Fruit fly (Drosophila melanogaster) whole organism, embryonic: ENCODE results near the gene CG33939.
A peak's percentile ranks its signal among the peaks of the same experiment; 100 is the strongest.

Source experiments
- Abd-B ChIP-seq: fragments of 200-800 bp; sonication (Bioruptor generic); optimal IDR thresholded peaks from 2 replicates; lab custom pipeline; 2018; ENCODE audit warnings: missing biosample characterization, mild to moderate bottlenecking, missing genetic modification characterization, moderate library complexity
- Bdp1 ChIP-seq: fragments of 200-800 bp; sonication (Bioruptor generic); optimal IDR thresholded peaks from 3 replicates; lab custom pipeline; 2016; ENCODE audit warnings: missing biosample characterization, missing genetic modification characterization
- Blimp-1 ChIP-seq: fragments of 200-800 bp; sonication (Bioruptor generic); optimal IDR thresholded peaks from 3 replicates; lab custom pipeline; 2018; ENCODE audit warnings: missing biosample characterization, missing genetic modification characterization, mild to moderate bottlenecking, moderate library complexity, missing genetic modification reagents
- CG10543 ChIP-seq: fragments of 200-800 bp; sonication (Bioruptor generic); optimal IDR thresholded peaks from 3 replicates; lab custom pipeline; 2017; ENCODE audit warnings: missing biosample characterization, mild to moderate bottlenecking, missing genetic modification characterization, moderate library complexity
- CG1233 ChIP-seq: fragments of 200-800 bp; sonication (Bioruptor generic); optimal IDR thresholded peaks from 4 replicates; lab custom pipeline; 2018; ENCODE audit warnings: missing biosample characterization, mild to moderate bottlenecking, missing genetic modification characterization
- CG12769 ChIP-seq: fragments of 200-800 bp; sonication (Bioruptor generic); optimal IDR thresholded peaks from 2 replicates; lab custom pipeline; 2019; ENCODE audit warnings: missing biosample characterization, mild to moderate bottlenecking, missing genetic modification characterization, moderate library complexity
- CG14710 ChIP-seq: fragments of 200-800 bp; sonication (Bioruptor generic); optimal IDR thresholded peaks from 3 replicates; lab custom pipeline; 2019; ENCODE audit warnings: missing biosample characterization, mild to moderate bottlenecking, missing genetic modification characterization, moderate library complexity
- CG17802 ChIP-seq: fragments of 200-800 bp; sonication (Bioruptor generic); optimal IDR thresholded peaks from 2 replicates; lab custom pipeline; 2018; ENCODE audit warnings: missing biosample characterization, mild to moderate bottlenecking, missing genetic modification characterization, moderate library complexity
- CG3995 ChIP-seq: fragments of 200-800 bp; sonication (Bioruptor generic); optimal IDR thresholded peaks from 3 replicates; lab custom pipeline; 2016; ENCODE audit warnings: missing biosample characterization, missing genetic modification characterization
- CG4328 ChIP-seq: fragments of 200-800 bp; sonication (Bioruptor generic); optimal IDR thresholded peaks from 3 replicates; lab custom pipeline; 2017; ENCODE audit warnings: missing biosample characterization, missing genetic modification reagents, missing genetic modification characterization
- CG4424 ChIP-seq: fragments of 200-800 bp; sonication (Bioruptor generic); optimal IDR thresholded peaks from 3 replicates; lab custom pipeline; 2016; ENCODE audit warnings: missing biosample characterization, missing genetic modification characterization
- CG7745 ChIP-seq: fragments of 200-800 bp; sonication (Bioruptor generic); optimal IDR thresholded peaks from 2 replicates; lab custom pipeline; 2018; ENCODE audit warnings: missing biosample characterization, mild to moderate bottlenecking, missing genetic modification characterization, moderate library complexity
- CG8359 ChIP-seq: fragments of 200-800 bp; sonication (Bioruptor generic); optimal IDR thresholded peaks from 2 replicates; lab custom pipeline; 2017; ENCODE audit warnings: missing biosample characterization, mild to moderate bottlenecking, missing genetic modification characterization, borderline replicate concordance
- Drgx ChIP-seq: fragments of 200-800 bp; sonication (Bioruptor generic); IDR thresholded peaks from 2 replicates; pipeline ENCODE4 v1.3.6; 2022; ENCODE audit warnings: missing biosample characterization, missing genetic modification characterization
- E2f1 ChIP-seq: fragments of 200-800 bp; sonication (Bioruptor generic); IDR thresholded peaks from 2 replicates; pipeline ENCODE4 v1.3.6; 2022; ENCODE audit warnings: missing biosample characterization, missing genetic modification characterization
- Ets97D ChIP-seq: fragments of 200-800 bp; sonication (Bioruptor generic); optimal IDR thresholded peaks from 3 replicates; lab custom pipeline; 2016; ENCODE audit warnings: missing biosample characterization, missing genetic modification characterization
- Hr51 ChIP-seq, 2 experiments: fragments of 200-800 bp; sonication (Bioruptor generic); optimal IDR thresholded peaks; 2 replicates in 1 of 2; 3 replicates in 1 of 2; lab custom pipeline; 2016 to 2018; ENCODE audit warnings: missing biosample characterization in 2 of 2, missing genetic modification characterization in 2 of 2, mild to moderate bottlenecking in 1 of 2, moderate library complexity in 1 of 2
- Hr78 ChIP-seq, 2 experiments: fragments of 200-800 bp in 1 of 2; fragments of >200 bp in 1 of 2; sonication (Bioruptor generic) in 1 of 2; optimal IDR thresholded peaks; 2 replicates each; lab custom pipeline; 2017 to 2019; ENCODE audit warnings: missing biosample characterization in 2 of 2, missing genetic modification characterization in 2 of 2, mild to moderate bottlenecking in 1 of 2, moderate library complexity in 1 of 2
- Jarid2 ChIP-seq: fragments of 200-800 bp; sonication (Bioruptor generic); optimal IDR thresholded peaks from 3 replicates; lab custom pipeline; 2017; ENCODE audit warnings: mild to moderate bottlenecking, missing biosample characterization, missing genetic modification reagents, missing genetic modification characterization
- Med ChIP-seq: fragments of 200-800 bp; sonication (Bioruptor generic); peaks from one replicate; lab custom pipeline; 2016; ENCODE audit warnings: missing biosample characterization, missing genetic modification characterization, mild to moderate bottlenecking, inconsistent platforms, moderate library complexity
- Mes4 ChIP-seq: fragments of 200-800 bp; sonication (Bioruptor generic); optimal IDR thresholded peaks from 2 replicates; lab custom pipeline; 2016; ENCODE audit warnings: missing biosample characterization, missing genetic modification characterization
- Nf-YB ChIP-seq: fragments of 200-800 bp; sonication (Bioruptor generic); optimal IDR thresholded peaks from 3 replicates; lab custom pipeline; 2019; ENCODE audit warnings: missing biosample characterization, mild to moderate bottlenecking, missing genetic modification characterization, moderate library complexity
- Rx ChIP-seq: fragments of 200-800 bp; sonication (Bioruptor generic); IDR thresholded peaks from 2 replicates; pipeline ENCODE4 v1.3.6; 2022; ENCODE audit warnings: missing biosample characterization, missing genetic modification characterization
- Sry-δ ChIP-seq: fragments of 200-800 bp; sonication (Bioruptor generic); optimal IDR thresholded peaks from 2 replicates; lab custom pipeline; 2016; ENCODE audit warnings: missing biosample characterization, missing genetic modification characterization
- Xbp1 ChIP-seq: fragments of 200-800 bp; sonication (Bioruptor generic); optimal IDR thresholded peaks from 3 replicates; lab custom pipeline; 2016; ENCODE audit warnings: missing biosample characterization, mild to moderate bottlenecking, missing genetic modification characterization
- ap ChIP-seq: fragments of 200-800 bp; sonication (Bioruptor generic); IDR thresholded peaks from 2 replicates; pipeline ENCODE4 v1.3.6; 2022; ENCODE audit warnings: missing biosample characterization, missing genetic modification characterization
- bsh ChIP-seq, 2 experiments: fragments of 200-800 bp; sonication (Bioruptor generic); optimal IDR thresholded peaks; 2 replicates each; lab custom pipeline; 2017 to 2018; ENCODE audit warnings: mild to moderate bottlenecking in 2 of 2, missing biosample characterization in 2 of 2, missing genetic modification characterization in 2 of 2, moderate library complexity in 1 of 2
- caup ChIP-seq: fragments of 200-800 bp; sonication (Bioruptor generic); optimal IDR thresholded peaks from 3 replicates; lab custom pipeline; 2017; ENCODE audit warnings: missing biosample characterization, mild to moderate bottlenecking, missing genetic modification characterization, moderate library complexity; ENCODE audit not compliant: severe bottlenecking
- cg ChIP-seq: fragments of 200-800 bp; sonication (Bioruptor generic); optimal IDR thresholded peaks from 3 replicates; lab custom pipeline; 2019; ENCODE audit warnings: missing biosample characterization, mild to moderate bottlenecking, missing genetic modification characterization, moderate library complexity
- chinmo ChIP-seq: fragments of 200-800 bp; sonication (Bioruptor generic); IDR thresholded peaks from 4 replicates; pipeline ENCODE4 v1.3.6; 2022; ENCODE audit warnings: missing biosample characterization, missing genetic modification characterization; ENCODE audit not compliant: partially characterized antibody
- crol ChIP-seq: fragments of 200-800 bp; sonication (Bioruptor generic); IDR thresholded peaks from 2 replicates; pipeline ENCODE4 v1.3.6; 2022; ENCODE audit warnings: missing biosample characterization, missing genetic modification characterization
- danr ChIP-seq: fragments of 200-800 bp; sonication (Bioruptor generic); IDR thresholded peaks from 2 replicates; pipeline ENCODE4 v1.3.6; 2022; ENCODE audit warnings: missing biosample characterization, missing genetic modification characterization
- dm ChIP-seq: fragments of 200-800 bp; sonication (Bioruptor generic); optimal IDR thresholded peaks from 3 replicates; lab custom pipeline; 2016; ENCODE audit warnings: missing biosample characterization, missing genetic modification characterization
- dpn ChIP-seq, 2 experiments: fragments of 200-800 bp; sonication (Bioruptor generic); optimal IDR thresholded peaks; 3 replicates each; lab custom pipeline; 2016; ENCODE audit warnings: missing biosample characterization in 2 of 2, missing genetic modification characterization in 2 of 2
- fd96Cb ChIP-seq: fragments of 200-800 bp; sonication (Bioruptor generic); optimal IDR thresholded peaks from 2 replicates; lab custom pipeline; 2018; ENCODE audit warnings: missing biosample characterization, mild to moderate bottlenecking, missing genetic modification characterization, moderate library complexity
- grau ChIP-seq: fragments of 200-800 bp; optimal IDR thresholded peaks from 3 replicates; lab custom pipeline; 2019; ENCODE audit warnings: missing biosample characterization, mild to moderate bottlenecking, missing genetic modification characterization, moderate library complexity
- hth ChIP-seq: fragments of >200 bp; optimal IDR thresholded peaks from 2 replicates; lab custom pipeline; 2017; ENCODE audit warnings: inconsistent platforms
- jing ChIP-seq: fragments of 200-800 bp; sonication (Bioruptor generic); optimal IDR thresholded peaks from 2 replicates; lab custom pipeline; 2018; ENCODE audit warnings: missing biosample characterization, mild to moderate bottlenecking, missing genetic modification characterization
- luna ChIP-seq: fragments of 200-800 bp; sonication (Bioruptor generic); optimal IDR thresholded peaks from 2 replicates; lab custom pipeline; 2016; ENCODE audit warnings: missing biosample characterization, missing genetic modification characterization
- nerfin-2 ChIP-seq: fragments of 200-800 bp; sonication (Bioruptor generic); IDR thresholded peaks from 2 replicates; pipeline ENCODE4 v1.3.6; 2022; ENCODE audit warnings: missing biosample characterization, missing genetic modification characterization; ENCODE audit not compliant: partially characterized antibody
- sd ChIP-seq: fragments of 200-800 bp; sonication (Bioruptor generic); optimal IDR thresholded peaks from 3 replicates; lab custom pipeline; 2018; ENCODE audit warnings: missing biosample characterization, mild to moderate bottlenecking, missing genetic modification characterization, moderate library complexity
- sens ChIP-seq: fragments of 200-800 bp; sonication (Bioruptor generic); peaks from one replicate; lab custom pipeline; 2016; ENCODE audit warnings: missing biosample characterization, missing genetic modification characterization
- sens-2 ChIP-seq: fragments of 200-800 bp; sonication (Bioruptor generic); IDR thresholded peaks from 2 replicates; pipeline ENCODE4 v1.3.6; 2022; ENCODE audit warnings: missing biosample characterization, missing genetic modification characterization
- shn ChIP-seq: fragments of 200-800 bp; sonication (Bioruptor generic); optimal IDR thresholded peaks from 3 replicates; lab custom pipeline; 2016; ENCODE audit warnings: missing biosample characterization, missing genetic modification characterization
- sim ChIP-seq: fragments of 200-800 bp; sonication (Bioruptor generic); IDR thresholded peaks from 2 replicates; pipeline ENCODE4 v1.3.6; 2022; ENCODE audit warnings: missing biosample characterization, missing genetic modification characterization
- stc ChIP-seq: fragments of 200-800 bp; sonication (Bioruptor generic); IDR thresholded peaks from 2 replicates; pipeline ENCODE4 v1.3.6; 2022; ENCODE audit warnings: missing biosample characterization, missing genetic modification characterization
- tna ChIP-seq: fragments of 200-800 bp; sonication (Bioruptor generic); IDR thresholded peaks from 2 replicates; pipeline ENCODE4 v1.3.6; 2022; ENCODE audit warnings: missing biosample characterization, missing genetic modification characterization; ENCODE audit not compliant: partially characterized antibody
- ttk ChIP-seq: fragments of 200-800 bp; sonication (Bioruptor generic); IDR thresholded peaks from 2 replicates; pipeline ENCODE4 v2.1.2; 2022; ENCODE audit warnings: missing biosample characterization, missing genetic modification characterization
- vfl ChIP-seq: fragments of 200-800 bp; sonication (Bioruptor generic); optimal IDR thresholded peaks from 2 replicates; lab custom pipeline; 2016; ENCODE audit warnings: missing biosample characterization, missing genetic modification characterization

CG33939 gene

DNA sequence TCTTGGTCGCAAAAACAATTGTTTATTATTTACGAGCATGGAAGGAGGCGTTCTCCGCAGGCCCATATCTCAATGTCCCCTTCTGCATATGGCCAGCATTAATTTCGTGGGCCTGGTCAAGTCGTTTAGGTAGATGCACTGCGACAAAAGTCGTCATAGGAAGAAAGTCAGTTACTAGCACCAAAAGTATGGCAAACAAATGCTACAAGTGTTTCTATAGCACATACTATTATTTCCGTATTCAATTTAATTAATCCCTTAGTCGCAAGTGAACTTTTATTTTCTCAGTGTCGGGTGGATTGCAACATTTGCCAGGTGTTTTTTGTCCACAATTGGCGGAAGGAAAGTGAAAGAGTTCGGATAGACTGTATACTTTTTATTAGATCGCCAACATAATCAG lies 1.7 kb downstream of the CG33939 start (continued):
- TF ChIP-seq Abd-B (GFP tag; lab: Kevin White, UChicago) (peak; percentile 1), CG3995 (GFP tag; lab: Kevin White, UChicago) (no peak), Bdp1 (GFP tag; lab: Kevin White, UChicago) (no peak), Sry-δ (no peak), Med (peak; percentile 73), Mes4 (GFP tag; lab: Kevin White, UChicago) (peak; percentile 0), Rx (GFP tag; lab: Robert Waterston, UW) (no peak), Hr51 (GFP tag; optimal IDR thresholded peaks at IDR 0.05; lab: Kevin White, UChicago) (peak in 1 of 2 experiments; percentile 46), CG4424 (peak; percentile 21), dpn (GFP tag; optimal IDR thresholded peaks at IDR 0.05; lab: Kevin White, UChicago) (peak; percentile 3 to 14), Jarid2 (GFP tag; lab: Kevin White, UChicago) (no peak), Blimp-1 (GFP tag; lab: Kevin White, UChicago) (peak; percentile 5), Drgx (GFP tag; lab: Robert Waterston, UW) (peak; percentile 61), sens (GFP tag; lab: Kevin White, UChicago) (peak; percentile 65), stc (peak; percentile 37; the same call in 1 of the 2 replicates), fd96Cb (peak; percentile 6), bsh (GFP tag; optimal IDR thresholded peaks at IDR 0.05; lab: Kevin White, UChicago) (peak; percentile 10 to 16)

DNA sequence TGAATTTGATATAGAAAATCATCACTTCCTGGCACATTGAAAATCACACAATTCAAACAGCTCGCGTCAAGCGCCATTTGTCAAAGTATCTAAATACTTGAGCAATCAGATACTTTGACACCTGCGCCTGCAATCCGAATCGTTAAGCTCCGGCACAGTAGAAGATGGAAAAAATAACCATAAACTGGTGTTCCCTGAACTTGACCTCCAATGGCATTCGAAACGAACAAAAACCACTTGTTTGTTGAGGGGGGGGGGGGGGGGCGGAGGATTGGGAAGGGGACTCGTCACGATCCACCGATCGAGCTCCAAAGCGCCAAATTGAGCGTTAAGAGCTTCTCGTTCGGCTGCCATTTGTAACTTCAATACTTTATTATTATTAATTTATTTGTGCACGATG lies 2.8 kb downstream of the CG33939 start:
- TF ChIP-seq CG4328 (GFP tag; lab: Kevin White, UChicago), result no peak
- TF ChIP-seq luna (GFP tag; lab: Kevin White, UChicago), result no peak
- peak; percentile 19 for TF ChIP-seq CG12769 (tag; lab: Kevin White, UChicago)
- peak; percentile 62 for TF ChIP-seq crol (GFP tag; lab: Robert Waterston, UW)
- TF ChIP-seq Hr78 (GFP tag; optimal IDR thresholded peaks at IDR 0.05; lab: Kevin White, UChicago), result peak in 1 of 2 experiments; percentile 37
- TF ChIP-seq CG8359 (GFP tag; lab: Kevin White, UChicago), result peak; percentile 17
- TF ChIP-seq jing (GFP tag; lab: Kevin White, UChicago), result no peak
- no peak for TF ChIP-seq CG14710 (tag; lab: Kevin White, UChicago)
- no peak for TF ChIP-seq nerfin-2 (GFP tag; lab: Robert Waterston, UW)
- peak; percentile 83 for TF ChIP-seq chinmo (GFP tag; lab: Robert Waterston, UW)
- no peak for TF ChIP-seq CG17802 (tag; lab: Kevin White, UChicago)
- TF ChIP-seq sd (tag; lab: Kevin White, UChicago), result peak; percentile 71
- TF ChIP-seq, all 482 proteins: peak for 6

DNA sequence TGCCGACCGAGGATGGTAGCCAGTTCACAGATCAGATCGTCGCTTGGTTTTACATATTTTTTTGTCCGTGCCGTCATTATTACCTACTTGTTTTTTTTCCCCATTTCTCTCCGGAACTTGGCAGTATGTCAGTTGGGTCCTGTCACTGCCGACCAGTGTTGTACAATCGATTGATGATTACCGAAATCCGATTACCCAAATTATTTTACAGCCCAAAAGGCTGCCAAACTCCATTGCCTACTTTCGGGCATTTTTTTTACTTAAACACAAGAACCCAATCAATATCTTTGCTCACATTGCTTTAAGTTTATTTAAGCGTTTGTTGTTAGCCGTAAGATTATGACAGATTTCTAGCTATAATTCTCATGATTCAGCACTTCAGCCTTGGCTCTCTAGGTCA lies 3.9 kb downstream of the CG33939 start, which contains the start of gene Inx5:
TSS of gene Inx5 (minus strand) at position 93 of the 400 bp plus-strand sequence.
- TF ChIP-seq grau (tag; lab: Kevin White, UChicago) (no peak), CG7745 (tag; lab: Kevin White, UChicago) (no peak), Ets97D (GFP tag; lab: Kevin White, UChicago) (peak; percentile 17), CG10543 (GFP tag; lab: Kevin White, UChicago) (no peak), tna (GFP tag; lab: Robert Waterston, UW) (no peak), danr (no peak), ap (GFP tag; lab: Robert Waterston, UW) (no peak), E2f1 (GFP tag; lab: Robert Waterston, UW) (no peak), sim (GFP tag; lab: Robert Waterston, UW) (no peak), ttk (GFP tag; lab: Robert Waterston, UW) (no peak), CG1233 (GFP tag; lab: Kevin White, UChicago) (no peak), sens-2 (GFP tag; lab: Robert Waterston, UW) (no peak), Nf-YB (GFP tag; lab: Kevin White, UChicago) (no peak), cg (no peak), vfl (GFP tag; lab: Kevin White, UChicago) (no peak), Xbp1 (GFP tag; lab: Kevin White, UChicago) (no peak), caup (GFP tag; lab: Kevin White, UChicago) (no peak), hth (lab: Kevin White, UChicago) (no peak), shn (GFP tag; lab: Kevin White, UChicago) (no peak), dm (GFP tag; lab: Kevin White, UChicago) (no peak)
